Worm (Caenorhabditis elegans): Measurements from ENCODE around the gene mtrf-1L.
"Not testable (repeated sequence)": the region's sequence is repeated elsewhere in the genome, so short reads cannot be mapped to it uniquely, and the experiment has no call there.

The mtrf-1L gene

ce11 chrIV:5157226-5157625 is 29.7 kb upstream of the mtrf-1L start, which contains the start of gene C24D10.49:
TSS of gene C24D10.49 (minus strand) at chrIV:5157326.
- TF ChIP-seq egl-43 (GFP tag; IDR thresholded peaks at IDR 0.05) (no peak), arid-1 (GFP tag; conservative IDR thresholded peaks at IDR 0.05) (no peak), nhr-11 (tag; optimal IDR thresholded peaks at IDR 0.05) (no peak), T26A8.4 (GFP tag; IDR thresholded peaks at IDR 0.05) (no peak), ctbp-1 (GFP tag; IDR thresholded peaks at IDR 0.05) (no peak), pqm-1 (tag; optimal IDR thresholded peaks at IDR 0.05) (no peak)

ce11 chrIV:5160171-5160570 is 26.8 kb upstream of the mtrf-1L start, which contains the start of the genes C24D10.6 and C24D10.4:
TSS of gene C24D10.6 (minus strand) at chrIV:5160248.
TSS of gene C24D10.4 (plus strand) at chrIV:5160522.
- TF ChIP-seq lsy-2 (tag; optimal IDR thresholded peaks at IDR 0.05), result peak in 1 of 2 experiments; percentile 83
- TF ChIP-seq mes-2 (tag; optimal IDR thresholded peaks at IDR 0.05; ENCODE audit: poor library complexity, severe bottlenecking), result peak; percentile 74
- no peak for TF ChIP-seq zip-11 (GFP tag; IDR thresholded peaks at IDR 0.05)
- peak; percentile 59; the same call in 1 of the 2 replicates for TF ChIP-seq snpc-1.2 (GFP tag; IDR thresholded peaks at IDR 0.05)
- peak; percentile 11 for TF ChIP-seq nhr-77 (tag; optimal IDR thresholded peaks at IDR 0.05)
- TF ChIP-seq hlh-30 (tag; optimal IDR thresholded peaks at IDR 0.05; ENCODE audit: insufficient read depth), result peak; percentile 14
- peak; percentile 91 for TF ChIP-seq lin-38 (GFP tag; IDR thresholded peaks at IDR 0.05)
- TF ChIP-seq daf-16 (GFP tag; optimal IDR thresholded peaks at IDR 0.05), result no peak
- no peak for TF ChIP-seq daf-16 (tag; optimal IDR thresholded peaks at IDR 0.05)
- TF ChIP-seq dpl-1 (GFP tag; optimal IDR thresholded peaks at IDR 0.05), result peak; percentile 61
- no peak for TF ChIP-seq vab-7 (GFP tag; IDR thresholded peaks at IDR 0.05)
- TF ChIP-seq rbr-2 (tag; optimal IDR thresholded peaks at IDR 0.05), result peak; percentile 17

- TF ChIP-seq mxl-2 (GFP tag; conservative IDR thresholded peaks at IDR 0.05); vab-7 (GFP tag; IDR thresholded peaks at IDR 0.05); lin-15B (tag; optimal IDR thresholded peaks at IDR 0.05): not testable (repeated sequence)
Observed at ce11 chrIV:5162941-5163340, 24.0 kb upstream of the mtrf-1L start, which contains the start of the genes nspd-3 and C24D10.2. TSS of gene nspd-3 (minus strand) at chrIV:5163041. TSS of gene C24D10.2 (plus strand) at chrIV:5163339.

ce11 chrIV:5165626-5166025 is 21.3 kb upstream of the mtrf-1L start, which contains the start of gene nspd-6:
TSS of gene nspd-6 (minus strand) at chrIV:5165726.
- not testable (repeated sequence) for TF ChIP-seq lin-39 (tag; optimal IDR thresholded peaks at IDR 0.05); nhr-77 (tag; optimal IDR thresholded peaks at IDR 0.05); lin-1 (GFP tag; IDR thresholded peaks at IDR 0.05)

- no peak for TF ChIP-seq fos-1 (tag; optimal IDR thresholded peaks at IDR 0.05)
- TF ChIP-seq madf-9 (GFP tag; conservative IDR thresholded peaks at IDR 0.05), result no peak
Observed at ce11 chrIV:5166030-5166429, 20.9 kb upstream of the mtrf-1L start, which contains the start of gene ptp-5.1. TSS of gene ptp-5.1 (plus strand) at chrIV:5166330.

- TF ChIP-seq hlh-11 (tag; optimal IDR thresholded peaks at IDR 0.05) (peak; percentile 21), snpc-1.2 (GFP tag; IDR thresholded peaks at IDR 0.05) (no peak), daf-16 (GFP tag; optimal IDR thresholded peaks at IDR 0.05) (peak in 1 of 2 experiments; percentile 68), daf-16 (tag; optimal IDR thresholded peaks at IDR 0.05) (no peak), unc-62 (GFP tag; optimal IDR thresholded peaks at IDR 0.05 in 1 of 2) (peak in 1 of 2 experiments; percentile 83), unc-62 (tag; optimal IDR thresholded peaks at IDR 0.05) (no peak), duxl-1 (tag; optimal IDR thresholded peaks at IDR 0.05; ENCODE audit: poor library complexity) (no peak)
Observed at ce11 chrIV:5169335-5169734, 17.6 kb upstream of the mtrf-1L start.

ce11 chrIV:5171994-5172528 is 14.9 kb upstream of the mtrf-1L start:
- TF ChIP-seq aha-1 (tag), result peak; percentile 72
- TF ChIP-seq hlh-11 (tag; optimal IDR thresholded peaks at IDR 0.05), result peak; percentile 30
- TF ChIP-seq lin-29 (GFP tag; IDR thresholded peaks at IDR 0.05), result no peak
- peak in 1 of 2 experiments; percentile 34 for TF ChIP-seq unc-62 (GFP tag; optimal IDR thresholded peaks at IDR 0.05 in 1 of 2)
- TF ChIP-seq unc-62 (tag; optimal IDR thresholded peaks at IDR 0.05), result no peak
- TF ChIP-seq tra-1 (GFP tag; IDR thresholded peaks at IDR 0.05), result no peak
- TF ChIP-seq T26A8.4 (GFP tag; IDR thresholded peaks at IDR 0.05), result no peak

Data from whole organism, L4 larva.